Worm (Caenorhabditis elegans): ENCODE data around the gene ZK1127.3.

The ZK1127.3 gene

ce11 chrII:7054987-7055386 lies at the start of gene ZK1127.3:
TSS of gene ZK1127.3 (plus strand) at chrII:7055287.
- TF ChIP-seq ctbp-1 (GFP tag; IDR thresholded peaks at IDR 0.05) (no peak), unc-130 (GFP tag; optimal IDR thresholded peaks at IDR 0.05) (no peak), dmd-9 (GFP tag; IDR thresholded peaks at IDR 0.05) (no peak), lin-38 (GFP tag; IDR thresholded peaks at IDR 0.05) (no peak), ceh-20 (GFP tag; IDR thresholded peaks at IDR 0.05) (no peak), hlh-11 (tag; optimal IDR thresholded peaks at IDR 0.05) (no peak), daf-8 (GFP tag; IDR thresholded peaks at IDR 0.05) (no peak), hif-1 (tag; optimal IDR thresholded peaks at IDR 0.05) (no peak), tra-1 (GFP tag; IDR thresholded peaks at IDR 0.05) (no peak), F44E2.7 (GFP tag; IDR thresholded peaks at IDR 0.05) (no peak), lir-3 (tag; optimal IDR thresholded peaks at IDR 0.05) (no peak), lin-39 (tag; optimal IDR thresholded peaks at IDR 0.05) (no peak), zfp-2 (tag; optimal IDR thresholded peaks at IDR 0.05) (no peak), zip-11 (GFP tag; IDR thresholded peaks at IDR 0.05) (no peak)

DNA sequence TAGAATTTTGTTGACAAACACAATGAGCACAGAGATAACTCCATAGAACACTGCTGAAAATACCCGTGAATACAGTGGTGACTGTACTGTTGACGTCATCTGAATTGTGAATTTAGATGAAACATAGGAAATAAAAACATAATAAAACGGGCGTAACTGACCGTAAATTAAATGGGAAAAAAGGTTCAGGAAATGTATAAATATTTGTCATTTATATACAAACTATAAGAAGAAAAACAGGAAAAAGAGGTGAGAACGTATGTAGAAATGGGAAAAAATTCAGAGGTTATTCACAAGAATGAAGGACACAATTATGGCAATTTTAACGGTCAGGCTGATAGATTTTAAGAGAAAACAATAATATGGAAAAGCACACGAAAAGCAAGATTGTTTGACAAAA lies 42.5 kb upstream of the ZK1127.3 start, which contains the start of gene sqv-7:
TSS of gene sqv-7 (minus strand) at position 101 of the 400 bp plus-strand sequence.
- TF ChIP-seq egl-27 (tag; optimal IDR thresholded peaks at IDR 0.05), result no peak
- TF ChIP-seq daf-16 (GFP tag; optimal IDR thresholded peaks at IDR 0.05), result no peak
- no peak for TF ChIP-seq daf-16 (tag; optimal IDR thresholded peaks at IDR 0.05)
- TF ChIP-seq hlh-30 (tag; optimal IDR thresholded peaks at IDR 0.05; ENCODE audit: insufficient read depth), result no peak
- no peak for TF ChIP-seq nhr-42 (GFP tag; IDR thresholded peaks at IDR 0.05)
- TF ChIP-seq mdl-1 (tag; optimal IDR thresholded peaks at IDR 0.05), result no peak
- no peak for TF ChIP-seq ces-1 (GFP tag; optimal IDR thresholded peaks at IDR 0.05)
- TF ChIP-seq dmd-6 (GFP tag; IDR thresholded peaks at IDR 0.05), result no peak
- no peak for TF ChIP-seq nhr-11 (tag; optimal IDR thresholded peaks at IDR 0.05)

DNA sequence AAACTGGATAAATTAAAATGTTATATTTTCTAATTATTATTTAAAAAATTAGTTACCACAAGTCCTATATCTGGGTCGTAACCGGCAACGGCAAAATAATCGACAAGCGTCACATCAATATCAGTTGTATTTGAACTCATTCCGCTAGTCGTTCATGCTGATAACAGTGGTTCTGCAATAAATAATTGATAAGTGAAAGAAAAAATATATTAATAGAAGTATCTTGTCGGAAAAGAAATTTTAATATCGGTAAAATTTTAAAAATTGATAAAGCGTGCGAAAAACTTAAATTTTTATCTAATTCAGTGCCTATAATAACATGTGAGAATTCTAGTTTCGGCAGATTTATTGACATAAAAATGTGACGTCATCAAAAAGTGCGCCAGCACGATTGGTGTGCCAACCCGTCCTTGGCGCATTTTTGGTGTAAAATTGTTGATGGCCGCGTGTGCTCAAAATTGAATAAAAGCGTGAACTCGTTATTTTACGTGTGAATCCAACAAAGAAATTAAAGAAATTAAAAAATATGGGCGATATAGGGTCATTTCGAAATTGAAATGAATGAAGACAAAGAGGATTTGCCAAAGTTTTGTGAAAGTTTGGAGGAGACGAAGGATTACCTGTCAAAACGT lies 32.6 kb upstream of the ZK1127.3 start, which contains the start of the genes lst-6 and lst-5:
TSS of gene lst-6 (minus strand) at position 140 of the 632 bp plus-strand sequence.
TSS of gene lst-5 (plus strand) at position 544 of the 632 bp plus-strand sequence.
- TF ChIP-seq T20F7.1 (GFP tag; optimal IDR thresholded peaks at IDR 0.05) (peak; percentile 70), snpc-4 (tag; optimal IDR thresholded peaks at IDR 0.05) (no peak), ceh-82 (tag; optimal IDR thresholded peaks at IDR 0.05) (no peak), mdt-29 (GFP tag; IDR thresholded peaks at IDR 0.05) (no peak), mdl-1 (tag; optimal IDR thresholded peaks at IDR 0.05) (peak in 1 of 2 experiments; percentile 34), ztf-11 (tag; optimal IDR thresholded peaks at IDR 0.05) (no peak), fkh-10 (GFP tag; optimal IDR thresholded peaks at IDR 0.05) (peak; percentile 53), daf-12 (tag; optimal IDR thresholded peaks at IDR 0.05) (no peak), nhr-48 (tag; optimal IDR thresholded peaks at IDR 0.05) (peak; percentile 5), rbr-2 (tag; optimal IDR thresholded peaks at IDR 0.05) (peak; percentile 70), ama-1 (optimal IDR thresholded peaks at IDR 0.05) (no peak), dve-1 (tag; optimal IDR thresholded peaks at IDR 0.05; ENCODE audit: insufficient read depth) (peak; percentile 55), pqm-1 (tag; optimal IDR thresholded peaks at IDR 0.05) (peak; percentile 68), php-3 (GFP tag; IDR thresholded peaks at IDR 0.05) (peak; percentile 38; the same call in 1 of the 2 replicates), lin-1 (GFP tag; IDR thresholded peaks at IDR 0.05) (0 out of 2 replicates have a peak, but pooled peaks have one; percentile 16), spr-1 (tag; optimal IDR thresholded peaks at IDR 0.05) (peak; percentile 8), hlh-11 (tag; optimal IDR thresholded peaks at IDR 0.05) (peak; percentile 73), lin-13 (GFP tag; optimal IDR thresholded peaks at IDR 0.05) (peak; percentile 6), ceh-28 (tag; optimal IDR thresholded peaks at IDR 0.05) (no peak), F44E2.7 (GFP tag; IDR thresholded peaks at IDR 0.05) (no peak), lin-15B (tag; optimal IDR thresholded peaks at IDR 0.05) (no peak), mep-1 (tag; optimal IDR thresholded peaks at IDR 0.05) (peak; percentile 73), madf-9 (GFP tag; conservative IDR thresholded peaks at IDR 0.05) (no peak), hlh-30 (tag; optimal IDR thresholded peaks at IDR 0.05; ENCODE audit: insufficient read depth) (peak; percentile 74), dpl-1 (GFP tag; optimal IDR thresholded peaks at IDR 0.05) (peak; percentile 66), zip-2 (tag; optimal IDR thresholded peaks at IDR 0.05) (no peak), nhr-28 (tag; optimal IDR thresholded peaks at IDR 0.05) (peak; percentile 50), lin-38 (GFP tag; IDR thresholded peaks at IDR 0.05) (peak; percentile 81), daf-16 (GFP tag; optimal IDR thresholded peaks at IDR 0.05) (peak in 1 of 2 experiments; percentile 34), daf-16 (tag; optimal IDR thresholded peaks at IDR 0.05) (peak; percentile 51), dmd-6 (GFP tag; IDR thresholded peaks at IDR 0.05) (peak; percentile 58; the same call in 1 of the 2 replicates), mes-2 (tag; optimal IDR thresholded peaks at IDR 0.05; ENCODE audit: poor library complexity, severe bottlenecking) (peak; percentile 71)
